Fruit fly (Drosophila melanogaster): ENCODE data around the gene CG45263.

CG45263 gene

dm6 chr3R:8453344-8453743 is 24.1 kb downstream of the CG45263 start (continued):
- no peak for TF ChIP-seq dpn (GFP tag; optimal IDR thresholded peaks at IDR 0.05)
- TF ChIP-seq lmd (GFP tag; IDR thresholded peaks at IDR 0.05), result 0 out of 2 replicates have a peak, but pooled peaks have one; percentile 3
- TF ChIP-seq CG17359 (tag; optimal IDR thresholded peaks at IDR 0.05), result peak; percentile 12
- TF ChIP-seq CG2678 (tag; optimal IDR thresholded peaks at IDR 0.05), result peak; percentile 54
- peak; percentile 49 for TF ChIP-seq CG2120 (GFP tag; optimal IDR thresholded peaks at IDR 0.05)
- peak; percentile 25 for TF ChIP-seq Fer1 (GFP tag; optimal IDR thresholded peaks at IDR 0.05)
- peak; percentile 8 for TF ChIP-seq CG13424 (tag; optimal IDR thresholded peaks at IDR 0.05)
- TF ChIP-seq ap (GFP tag; IDR thresholded peaks at IDR 0.05), result no peak
- no peak for TF ChIP-seq h (optimal IDR thresholded peaks at IDR 0.05)
- TF ChIP-seq D19B (GFP tag; optimal IDR thresholded peaks at IDR 0.05), result no peak
- 0 out of 2 replicates have a peak, but pooled peaks have one; percentile 22 for TF ChIP-seq CG9932 (GFP tag; IDR thresholded peaks at IDR 0.05)
- peak; percentile 33 for TF ChIP-seq gem (tag; optimal IDR thresholded peaks at IDR 0.05)
- peak; percentile 32 for TF ChIP-seq CG11504 (tag; optimal IDR thresholded peaks at IDR 0.05)
- no peak for TF ChIP-seq toy (GFP tag; IDR thresholded peaks at IDR 0.05)
- TF ChIP-seq CG7556 (GFP tag; optimal IDR thresholded peaks at IDR 0.05), result peak; percentile 39
- peak; percentile 4 for TF ChIP-seq Hand (GFP tag; optimal IDR thresholded peaks at IDR 0.05)
- TF ChIP-seq Ptx1 (GFP tag; IDR thresholded peaks at IDR 0.05), result 0 out of 2 replicates have a peak, but pooled peaks have one; percentile 26
- peak; percentile 18 for TF ChIP-seq CG15514 (GFP tag; optimal IDR thresholded peaks at IDR 0.05)
- TF ChIP-seq Meics (GFP tag; optimal IDR thresholded peaks at IDR 0.05), result peak; percentile 19
- TF ChIP-seq dmrt99B (tag; optimal IDR thresholded peaks at IDR 0.05), result peak; percentile 30
- TF ChIP-seq CG9817 (tag; optimal IDR thresholded peaks at IDR 0.05), result peak; percentile 22
- TF ChIP-seq CG15269 (tag; optimal IDR thresholded peaks at IDR 0.05), result peak; percentile 17
- peak; percentile 9 for TF ChIP-seq CG30403 (GFP tag; optimal IDR thresholded peaks at IDR 0.05)
- no peak for TF ChIP-seq pan (optimal IDR thresholded peaks at IDR 0.05)
- peak in 1 of 2 experiments; percentile 20 for TF ChIP-seq pan (GFP tag; optimal IDR thresholded peaks at IDR 0.05 in 1 of 2, IDR thresholded peaks at IDR 0.05 in 1 of 2)
- no peak for TF ChIP-seq CG10147 (GFP tag; optimal IDR thresholded peaks at IDR 0.05)
- TF ChIP-seq slbo (GFP tag; IDR thresholded peaks at IDR 0.05), result peak; percentile 36
- TF ChIP-seq lab (GFP tag; optimal IDR thresholded peaks at IDR 0.05), result peak; percentile 43
- peak; percentile 17 for TF ChIP-seq Fer3 (tag; optimal IDR thresholded peaks at IDR 0.05)
- no peak for TF ChIP-seq tap (tag; optimal IDR thresholded peaks at IDR 0.05)

- no peak for TF ChIP-seq dmrt99B (tag; optimal IDR thresholded peaks at IDR 0.05)
- TF ChIP-seq CG8478 (optimal IDR thresholded peaks at IDR 0.05), result no peak
- no peak for TF ChIP-seq Atf6 (GFP tag; IDR thresholded peaks at IDR 0.05)
- peak; percentile 95 for TF ChIP-seq CG8281 (tag; optimal IDR thresholded peaks at IDR 0.05)
Measured at dm6 chr3R:8448943-8449342, 28.5 kb downstream of the CG45263 start.

- TF ChIP-seq Abd-B (GFP tag; optimal IDR thresholded peaks at IDR 0.05) (no peak), Ada2b (GFP tag; IDR thresholded peaks at IDR 0.05) (0 out of 2 replicates have a peak, but pooled peaks have one; percentile 7), prd (optimal IDR thresholded peaks at IDR 0.05) (no peak), prd (GFP tag; IDR thresholded peaks at IDR 0.05) (0 out of 3 replicates have a peak, but pooled peaks have one; percentile 17), CG2678 (tag; optimal IDR thresholded peaks at IDR 0.05) (peak; percentile 21), lab (GFP tag; optimal IDR thresholded peaks at IDR 0.05) (peak; percentile 20), CG12155 (GFP tag; optimal IDR thresholded peaks at IDR 0.05) (no peak), gem (tag; optimal IDR thresholded peaks at IDR 0.05) (peak; percentile 3), Rfx (GFP tag; IDR thresholded peaks at IDR 0.05) (0 out of 2 replicates have a peak, but pooled peaks have one; percentile 18), row (GFP tag; IDR thresholded peaks at IDR 0.05) (peak; percentile 46; the same call in 2 of the 3 replicates), CG15269 (tag; optimal IDR thresholded peaks at IDR 0.05) (no peak), CG11504 (tag; optimal IDR thresholded peaks at IDR 0.05) (peak; percentile 16), CG5245 (GFP tag; optimal IDR thresholded peaks at IDR 0.05) (no peak), pan (optimal IDR thresholded peaks at IDR 0.05) (no peak), pan (GFP tag; optimal IDR thresholded peaks at IDR 0.05 in 1 of 2, IDR thresholded peaks at IDR 0.05 in 1 of 2) (peak in 1 of 2 experiments; percentile 23), C15 (GFP tag; IDR thresholded peaks at IDR 0.05) (no peak), chinmo (GFP tag; IDR thresholded peaks at IDR 0.05; ENCODE audit: partially characterized antibody) (no peak)
Measured at dm6 chr3R:8445444-8445843, 32.0 kb downstream of the CG45263 start.

All from whole organism, embryonic.